Worm (Caenorhabditis elegans) whole organism, L2 larva: ENCODE measurements around the gene Y48A5A.1.

Experiments used
- F13H6.1 ChIP-seq: sonication (generic microtip); optimal IDR thresholded peaks from 2 replicates; lab custom pipeline; 2016; ENCODE audit warnings: missing genetic modification characterization, missing compliant biosample characterization
- R02D3.7 ChIP-seq: fragments of 150-350 bp; optimal IDR thresholded peaks from 2 replicates; lab custom pipeline; 2014; ENCODE audit warnings: missing biosample characterization, missing genetic modification characterization
- ama-1 ChIP-seq: fragments of 150-350 bp; optimal IDR thresholded peaks from 2 replicates; lab custom pipeline; 2018; ENCODE audit warnings: inconsistent platforms
- lsy-2 ChIP-seq, 2 experiments: fragments of 150-350 bp in 1 of 2; sonication (generic microtip) in 1 of 2; optimal IDR thresholded peaks; 2 replicates each; lab custom pipeline; 2014 to 2017; ENCODE audit warnings: missing biosample characterization in 2 of 2, missing genetic modification characterization in 2 of 2
- nhr-11 ChIP-seq: fragments of 150-350 bp; optimal IDR thresholded peaks from 2 replicates; lab custom pipeline; 2014; ENCODE audit warnings: missing biosample characterization, missing genetic modification characterization
- nhr-6 ChIP-seq: fragments of 150-350 bp; optimal IDR thresholded peaks from 2 replicates; lab custom pipeline; 2014; ENCODE audit warnings: missing biosample characterization, missing genetic modification characterization
- sma-9 ChIP-seq, 2 experiments: fragments of 150-350 bp in 1 of 2; sonication (generic microtip) in 1 of 2; optimal IDR thresholded peaks; 2 replicates each; lab custom pipeline; 2014 to 2016; ENCODE audit warnings: missing genetic modification characterization in 2 of 2, mild to moderate bottlenecking in 1 of 2, missing biosample characterization in 1 of 2, missing compliant biosample characterization in 1 of 2, missing genetic modification reagents in 1 of 2, moderate library complexity in 1 of 2
- unc-39 ChIP-seq: fragments of 150-350 bp; optimal IDR thresholded peaks from 2 replicates; lab custom pipeline; 2014; ENCODE audit warnings: missing biosample characterization, missing genetic modification characterization
- unc-62 ChIP-seq: fragments of 150-350 bp; optimal IDR thresholded peaks from 2 replicates; lab custom pipeline; 2014; ENCODE audit warnings: missing biosample characterization, missing genetic modification reagents, missing genetic modification characterization
- zag-1 ChIP-seq: fragments of 150-350 bp; optimal IDR thresholded peaks from 2 replicates; lab custom pipeline; 2014; ENCODE audit warnings: missing biosample characterization, missing genetic modification characterization
- ztf-11 ChIP-seq: sonication (generic microtip); optimal IDR thresholded peaks from 2 replicates; lab custom pipeline; 2017; ENCODE audit warnings: missing biosample characterization, missing genetic modification characterization

ce11 chrIV:1916247-1916646 is 49.0 kb upstream of the Y48A5A.1 start:
- TF ChIP-seq nhr-11 (no peak), lsy-2 (tag; optimal IDR thresholded peaks at IDR 0.05; lab: Kevin White, UChicago) (no peak), nhr-6 (tag; lab: Kevin White, UChicago) (no peak), unc-62 (no peak), ama-1 (lab: Kevin White, UChicago) (no peak), unc-39 (tag; lab: Kevin White, UChicago) (no peak), F13H6.1 (no peak), sma-9 (GFP tag; optimal IDR thresholded peaks at IDR 0.05; lab: Kevin White, UChicago) (no peak), sma-9 (tag; optimal IDR thresholded peaks at IDR 0.05; lab: Kevin White, UChicago) (no peak), ztf-11 (tag; lab: Kevin White, UChicago) (no peak), zag-1 (tag; lab: Kevin White, UChicago) (no peak), R02D3.7 (no peak)
